Fruit fly (Drosophila melanogaster) whole organism, adult: ENCODE results near the gene Ccdc85.

ENCODE experiments used
- CG11617 ChIP-seq: fragments of 200-800 bp; sonication (Bioruptor generic); optimal IDR thresholded peaks from 2 replicates; lab custom pipeline; 2017; ENCODE audit warnings: mild to moderate bottlenecking, missing biosample characterization, missing genetic modification reagents, missing genetic modification characterization
- CG12768 ChIP-seq: fragments of 200-800 bp; sonication (Bioruptor generic); optimal IDR thresholded peaks from 2 replicates; lab custom pipeline; 2017; ENCODE audit warnings: missing biosample characterization, missing genetic modification characterization, mild to moderate bottlenecking, moderate library complexity, missing genetic modification reagents
- CG14711 ChIP-seq: fragments of 200-800 bp; sonication (Bioruptor generic); optimal IDR thresholded peaks from 2 replicates; lab custom pipeline; 2018; ENCODE audit warnings: missing biosample characterization, mild to moderate bottlenecking, missing genetic modification characterization, moderate library complexity
- CG1620 ChIP-seq: fragments of 200-800 bp; sonication (Bioruptor generic); optimal IDR thresholded peaks from 2 replicates; lab custom pipeline; 2016; ENCODE audit warnings: missing biosample characterization, missing genetic modification characterization
- CG33017 ChIP-seq: fragments of 200-800 bp; sonication (Bioruptor generic); optimal IDR thresholded peaks from 2 replicates; lab custom pipeline; 2018; ENCODE audit warnings: missing biosample characterization, mild to moderate bottlenecking, missing genetic modification characterization, moderate library complexity
- CG5204 ChIP-seq: fragments of 200-800 bp; sonication (Bioruptor generic); optimal IDR thresholded peaks from 2 replicates; lab custom pipeline; 2016; ENCODE audit warnings: missing biosample characterization, missing genetic modification characterization
- CG7045 ChIP-seq: fragments of 200-800 bp; sonication (Bioruptor generic); optimal IDR thresholded peaks from 2 replicates; lab custom pipeline; 2017; ENCODE audit warnings: missing biosample characterization, mild to moderate bottlenecking, missing genetic modification characterization
- CG7101 ChIP-seq: fragments of 200-800 bp; sonication (Bioruptor generic); optimal IDR thresholded peaks from 2 replicates; lab custom pipeline; 2018; ENCODE audit warnings: missing biosample characterization, mild to moderate bottlenecking, missing genetic modification characterization, moderate library complexity
- Clk ChIP-seq: fragments of 200-800 bp; sonication (Bioruptor generic); optimal IDR thresholded peaks from 2 replicates; lab custom pipeline; 2017; ENCODE audit warnings: missing biosample characterization, missing genetic modification characterization
- Crg-1 ChIP-seq: fragments of 200-800 bp; sonication (Bioruptor generic); optimal IDR thresholded peaks from 2 replicates; lab custom pipeline; 2016; ENCODE audit warnings: missing biosample characterization, missing genetic modification characterization
- Hr96 ChIP-seq: fragments of 200-800 bp; sonication (Bioruptor generic); optimal IDR thresholded peaks from 2 replicates; lab custom pipeline; 2016; ENCODE audit warnings: missing biosample characterization, missing genetic modification characterization
- Mnt ChIP-seq: fragments of 200-800 bp; sonication (Bioruptor generic); optimal IDR thresholded peaks from 2 replicates; lab custom pipeline; 2016; ENCODE audit warnings: missing biosample characterization, mild to moderate bottlenecking, missing genetic modification characterization
- bab1 ChIP-seq: fragments of 200-800 bp; sonication (Bioruptor generic); optimal IDR thresholded peaks from 3 replicates; lab custom pipeline; 2019; ENCODE audit warnings: missing biosample characterization, mild to moderate bottlenecking, missing genetic modification characterization, moderate library complexity
- cic ChIP-seq: fragments of 200-800 bp; sonication (Bioruptor generic); optimal IDR thresholded peaks from 2 replicates; lab custom pipeline; 2017; ENCODE audit warnings: missing biosample characterization, mild to moderate bottlenecking, missing genetic modification characterization, moderate library complexity
- cnc ChIP-seq, 2 experiments: fragments of >200 bp; optimal IDR thresholded peaks; 2 replicates each; lab custom pipeline; 2017
- kay ChIP-seq: fragments of 200-800 bp; sonication (Bioruptor generic); peaks from one replicate; lab custom pipeline; 2016; ENCODE audit warnings: missing biosample characterization, missing genetic modification characterization, borderline replicate concordance
- ovo ChIP-seq: fragments of 200-800 bp; sonication (Bioruptor generic); optimal IDR thresholded peaks from 2 replicates; lab custom pipeline; 2016; ENCODE audit warnings: missing biosample characterization, missing genetic modification characterization
- pad ChIP-seq: fragments of 200-800 bp; sonication (Bioruptor generic); optimal IDR thresholded peaks from 3 replicates; lab custom pipeline; 2017; ENCODE audit warnings: missing biosample characterization, missing genetic modification characterization, mild to moderate bottlenecking, moderate library complexity, missing genetic modification reagents
- tj ChIP-seq: fragments of 200-800 bp; sonication (Bioruptor generic); optimal IDR thresholded peaks from 3 replicates; lab custom pipeline; 2017; ENCODE audit warnings: missing biosample characterization, mild to moderate bottlenecking, missing genetic modification characterization, moderate library complexity
- toe ChIP-seq: fragments of 200-800 bp; sonication (Bioruptor generic); optimal IDR thresholded peaks from 2 replicates; lab custom pipeline; 2016; ENCODE audit warnings: missing biosample characterization, missing genetic modification characterization

Ccdc85 gene

DNA sequence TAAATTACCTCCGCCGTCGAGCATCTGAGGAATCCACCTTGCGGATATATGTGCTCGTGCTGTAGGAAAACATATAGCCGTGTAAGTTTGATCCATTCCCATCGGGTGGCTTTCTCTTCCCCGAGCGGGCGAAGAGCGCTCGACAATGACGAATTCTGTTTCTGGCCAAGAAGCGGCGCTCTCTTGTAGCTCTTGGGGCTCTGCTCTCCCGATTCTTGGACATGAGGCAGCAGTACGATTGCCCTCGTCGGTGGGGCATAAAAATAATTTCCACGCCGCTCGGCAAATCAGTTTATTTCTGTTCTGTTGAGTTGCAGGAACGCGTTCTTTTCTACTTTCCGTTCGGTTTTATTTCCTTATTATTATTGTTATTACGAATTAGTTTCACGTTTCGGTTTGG, 40.2 kb upstream of the Ccdc85 start:
- TF ChIP-seq Crg-1 (GFP tag; lab: Kevin White, UChicago): no peak
- no peak for TF ChIP-seq toe (GFP tag; lab: Kevin White, UChicago)
- TF ChIP-seq cic (GFP tag; lab: Kevin White, UChicago): no peak
- TF ChIP-seq Hr96 (GFP tag; lab: Kevin White, UChicago): no peak
- TF ChIP-seq cnc (optimal IDR thresholded peaks at IDR 0.05; lab: Kevin White, UChicago): no peak
- TF ChIP-seq CG33017: no peak
- no peak for TF ChIP-seq pad (GFP tag; lab: Kevin White, UChicago)
- TF ChIP-seq CG7101 (tag; lab: Kevin White, UChicago): no peak
- TF ChIP-seq CG12768: no peak
- TF ChIP-seq CG11617 (GFP tag; lab: Kevin White, UChicago): no peak
- TF ChIP-seq kay (GFP tag; lab: Kevin White, UChicago): no peak
- no peak for TF ChIP-seq CG1620 (GFP tag; lab: Kevin White, UChicago)
- TF ChIP-seq CG14711 (tag; lab: Kevin White, UChicago): no peak
- TF ChIP-seq Mnt: no peak
- TF ChIP-seq tj (GFP tag; lab: Kevin White, UChicago): no peak
- no peak for TF ChIP-seq Clk (GFP tag; lab: Kevin White, UChicago)

DNA sequence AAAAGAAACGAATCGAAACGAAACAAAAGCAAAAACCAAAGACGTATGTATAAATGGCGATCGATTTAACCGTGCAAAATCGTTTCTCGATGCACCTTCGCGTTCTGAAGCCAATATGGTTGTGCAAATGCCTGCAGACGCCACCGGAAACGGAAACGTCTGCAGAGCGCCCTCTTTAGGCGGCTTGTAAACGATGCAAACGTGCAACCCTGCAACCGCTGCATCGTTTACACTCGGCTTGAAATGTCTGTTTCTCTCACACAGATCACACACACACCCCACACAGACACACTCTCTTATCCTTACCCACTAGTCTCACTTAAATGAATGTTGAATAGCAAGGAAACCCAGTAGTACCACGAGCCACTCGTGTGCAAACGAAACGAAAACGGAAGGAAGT, 32.2 kb upstream of the Ccdc85 start:
- TF ChIP-seq CG5204 (no peak), CG14711 (tag; lab: Kevin White, UChicago) (no peak), CG7045 (GFP tag; lab: Kevin White, UChicago) (no peak), cic (GFP tag; lab: Kevin White, UChicago) (no peak), Crg-1 (GFP tag; lab: Kevin White, UChicago) (no peak), toe (GFP tag; lab: Kevin White, UChicago) (no peak), CG7101 (tag; lab: Kevin White, UChicago) (no peak), pad (GFP tag; lab: Kevin White, UChicago) (no peak), CG33017 (no peak), CG12768 (no peak), kay (GFP tag; lab: Kevin White, UChicago) (no peak)

dm6 chr2L:2969438-2969837, 29.6 kb upstream of the Ccdc85 start, which contains the start of gene Ts:
Ts (minus strand) TSS chr2L:2969638.
- TF ChIP-seq pad (GFP tag; lab: Kevin White, UChicago) (no peak), bab1 (GFP tag; lab: Kevin White, UChicago) (peak; percentile 34)

- TF ChIP-seq pad (GFP tag; lab: Kevin White, UChicago): peak; percentile 87
- TF ChIP-seq CG1620 (GFP tag; lab: Kevin White, UChicago): peak; percentile 84
- TF ChIP-seq CG12768: peak; percentile 91
- TF ChIP-seq tj (GFP tag; lab: Kevin White, UChicago): peak; percentile 72
- TF ChIP-seq bab1 (GFP tag; lab: Kevin White, UChicago): peak; percentile 86
- TF ChIP-seq Hr96 (GFP tag; lab: Kevin White, UChicago): peak; percentile 80
- no peak for TF ChIP-seq cnc (optimal IDR thresholded peaks at IDR 0.05; lab: Kevin White, UChicago)
- TF ChIP-seq CG5204: peak; percentile 90
- peak; percentile 94 for TF ChIP-seq CG7045 (GFP tag; lab: Kevin White, UChicago)
- no peak for TF ChIP-seq kay (GFP tag; lab: Kevin White, UChicago)
- TF ChIP-seq CG7101 (tag; lab: Kevin White, UChicago): peak; percentile 92
- peak; percentile 47 for TF ChIP-seq cic (GFP tag; lab: Kevin White, UChicago)
- peak; percentile 81 for TF ChIP-seq Crg-1 (GFP tag; lab: Kevin White, UChicago)
- TF ChIP-seq CG11617 (GFP tag; lab: Kevin White, UChicago): peak; percentile 95
- peak; percentile 83 for TF ChIP-seq Mnt
- peak; percentile 87 for TF ChIP-seq ovo
- TF ChIP-seq CG33017: peak; percentile 87
- peak; percentile 86 for TF ChIP-seq Clk (GFP tag; lab: Kevin White, UChicago)
- peak; percentile 91 for TF ChIP-seq toe (GFP tag; lab: Kevin White, UChicago)
- TF ChIP-seq CG14711 (tag; lab: Kevin White, UChicago): peak; percentile 83
Observed at dm6 chr2L:2972439-2972936, 26.6 kb upstream of the Ccdc85 start, which contains the start of the genes Rrp1 and gammaTub23C. Rrp1 (minus strand) TSS chr2L:2972508. gammaTub23C (plus strand) TSS chr2L:2972891.

- TF ChIP-seq Mnt (peak; percentile 78), CG5204 (no peak), CG7101 (tag; lab: Kevin White, UChicago) (peak; percentile 78), CG12768 (peak; percentile 73), CG14711 (tag; lab: Kevin White, UChicago) (peak; percentile 79), Crg-1 (GFP tag; lab: Kevin White, UChicago) (peak; percentile 71), CG1620 (GFP tag; lab: Kevin White, UChicago) (peak; percentile 87), Hr96 (GFP tag; lab: Kevin White, UChicago) (no peak), CG33017 (peak; percentile 54), cic (GFP tag; lab: Kevin White, UChicago) (peak; percentile 45), kay (GFP tag; lab: Kevin White, UChicago) (no peak), bab1 (GFP tag; lab: Kevin White, UChicago) (peak; percentile 76), toe (GFP tag; lab: Kevin White, UChicago) (no peak), tj (GFP tag; lab: Kevin White, UChicago) (peak; percentile 49), CG11617 (GFP tag; lab: Kevin White, UChicago) (peak; percentile 81), cnc (optimal IDR thresholded peaks at IDR 0.05; lab: Kevin White, UChicago) (no peak), CG7045 (GFP tag; lab: Kevin White, UChicago) (peak; percentile 75), ovo (peak; percentile 67), pad (GFP tag; lab: Kevin White, UChicago) (peak; percentile 70), Clk (GFP tag; lab: Kevin White, UChicago) (peak; percentile 63)
Observed at dm6 chr2L:2976829-2977228, 22.3 kb upstream of the Ccdc85 start, which contains the start of the genes CG9641 and CG3165. CG9641 (minus strand) TSS chr2L:2976862. CG3165 (plus strand) TSS chr2L:2977122.
